Worm (Caenorhabditis elegans) whole organism, L4 larva: ENCODE results near the gene txdc-9.
A peak's percentile ranks its signal among the peaks of the same experiment; 100 is the strongest.

ENCODE experiments used
- T26A8.4 ChIP-seq: fragments of 200-800 bp; sonication (Bioruptor generic); IDR thresholded peaks from 2 replicates; pipeline ENCODE4 v1.3.6; 2022; ENCODE audit warnings: missing genetic modification characterization, missing compliant biosample characterization
- Y48G9A.11 ChIP-seq: fragments of 200-800 bp; sonication (Bioruptor generic); IDR thresholded peaks from 2 replicates; pipeline ENCODE4 v1.3.6; 2022; ENCODE audit warnings: missing genetic modification reagents, missing genetic modification characterization, missing compliant biosample characterization
- Y75B8A.6 ChIP-seq: fragments of 200-800 bp; sonication (Bioruptor generic); IDR thresholded peaks from 2 replicates; pipeline ENCODE4 v1.3.6; 2022; ENCODE audit warnings: missing genetic modification reagents, missing genetic modification characterization, missing compliant biosample characterization
- ZK337.2 ChIP-seq: fragments of 200-800 bp; sonication (Bioruptor generic); IDR thresholded peaks from 2 replicates; pipeline ENCODE4 v1.3.6; 2022; ENCODE audit warnings: missing genetic modification reagents, missing genetic modification characterization, missing compliant biosample characterization
- aha-1 ChIP-seq: fragments of 150-350 bp; peaks from one replicate; lab custom pipeline; 2014; ENCODE audit warnings: missing biosample characterization, missing genetic modification characterization
- ama-1 ChIP-seq: fragments of 150-350 bp; optimal IDR thresholded peaks from 2 replicates; lab custom pipeline; 2014; ENCODE audit warnings: inconsistent platforms, mixed read lengths
- ceh-44 ChIP-seq: fragments of 200-800 bp; sonication (Bioruptor generic); IDR thresholded peaks from 2 replicates; pipeline ENCODE4 v1.3.6; 2022; ENCODE audit warnings: missing genetic modification reagents, missing genetic modification characterization, missing compliant biosample characterization
- ceh-62 ChIP-seq: sonication (generic microtip); optimal IDR thresholded peaks from 2 replicates; lab custom pipeline; 2017; ENCODE audit warnings: missing biosample characterization, missing genetic modification characterization
- ces-1 ChIP-seq: fragments of 150-350 bp; sonication (generic microtip); optimal IDR thresholded peaks from 4 replicates; lab custom pipeline; 2014; ENCODE audit warnings: missing biosample characterization, missing genetic modification reagents, missing genetic modification characterization
- cey-2 ChIP-seq: sonication (generic microtip); optimal IDR thresholded peaks from 3 replicates; lab custom pipeline; 2017; ENCODE audit warnings: missing genetic modification characterization, mild to moderate bottlenecking, missing compliant biosample characterization, antibody characterized with exemption, borderline replicate concordance; ENCODE audit not compliant: insufficient read depth
- daf-19 ChIP-seq: fragments of 200-800 bp; sonication (Bioruptor generic); conservative IDR thresholded peaks from 2 replicates; pipeline ENCODE4 v1.3.6; 2022; ENCODE audit warnings: missing genetic modification characterization, missing compliant biosample characterization
- dmd-6 ChIP-seq: fragments of 200-800 bp; sonication (Bioruptor generic); IDR thresholded peaks from 2 replicates; pipeline ENCODE4 v1.3.6; 2022; ENCODE audit warnings: missing genetic modification reagents, missing genetic modification characterization, missing compliant biosample characterization
- duxl-1 ChIP-seq: sonication (generic microtip); optimal IDR thresholded peaks from 2 replicates; lab custom pipeline; 2016; ENCODE audit warnings: mild to moderate bottlenecking, missing genetic modification characterization, moderate library complexity, missing compliant biosample characterization; ENCODE audit not compliant: poor library complexity
- dve-1 ChIP-seq: sonication (generic microtip); optimal IDR thresholded peaks from 2 replicates; lab custom pipeline; 2017; ENCODE audit warnings: antibody characterized with exemption, mild to moderate bottlenecking, missing genetic modification characterization, missing compliant biosample characterization; ENCODE audit not compliant: insufficient read depth
- fos-1 ChIP-seq: fragments of 150-350 bp; optimal IDR thresholded peaks from 2 replicates; lab custom pipeline; 2014; ENCODE audit warnings: missing biosample characterization, missing genetic modification characterization
- hlh-11 ChIP-seq: fragments of 200-800 bp; sonication (Bioruptor generic); optimal IDR thresholded peaks from 2 replicates; lab custom pipeline; 2018; ENCODE audit warnings: mild to moderate bottlenecking, missing genetic modification characterization, missing compliant biosample characterization
- hlh-30 ChIP-seq: sonication (generic microtip); optimal IDR thresholded peaks from 2 replicates; lab custom pipeline; 2017; ENCODE audit warnings: antibody characterized with exemption, mild to moderate bottlenecking, missing genetic modification characterization, missing compliant biosample characterization; ENCODE audit not compliant: insufficient read depth
- lin-38 ChIP-seq: fragments of 200-800 bp; sonication (Bioruptor generic); IDR thresholded peaks from 2 replicates; pipeline ENCODE4 v1.3.6; 2022; ENCODE audit warnings: missing genetic modification reagents, missing genetic modification characterization, missing compliant biosample characterization
- madf-5 ChIP-seq, 2 experiments: fragments of 200-800 bp; sonication (Bioruptor generic); IDR thresholded peaks; 2 replicates each; pipeline ENCODE4 v1.3.6; 2022; ENCODE audit warnings: missing compliant biosample characterization in 2 of 2, missing genetic modification characterization in 2 of 2
- mdt-29 ChIP-seq: fragments of 200-800 bp; sonication (Bioruptor generic); IDR thresholded peaks from 2 replicates; pipeline ENCODE4 v1.3.6; 2022; ENCODE audit warnings: missing genetic modification reagents, missing genetic modification characterization, missing compliant biosample characterization
- mep-1 ChIP-seq: fragments of 150-350 bp; sonication (generic microtip); optimal IDR thresholded peaks from 3 replicates; lab custom pipeline; 2014; ENCODE audit warnings: missing biosample characterization, missing genetic modification characterization
- mxl-3 ChIP-seq: fragments of 200-800 bp; sonication (Bioruptor generic); optimal IDR thresholded peaks from 2 replicates; lab custom pipeline; 2018; ENCODE audit warnings: mild to moderate bottlenecking, missing genetic modification characterization, missing compliant biosample characterization
- nhr-237 ChIP-seq: sonication (generic microtip); optimal IDR thresholded peaks from 2 replicates; lab custom pipeline; 2017; ENCODE audit warnings: missing biosample characterization, missing genetic modification characterization
- nhr-41 ChIP-seq: fragments of 200-800 bp; sonication (Bioruptor generic); IDR thresholded peaks from 2 replicates; pipeline ENCODE4 v1.3.6; 2022; ENCODE audit warnings: missing genetic modification reagents, missing genetic modification characterization, missing compliant biosample characterization
- nhr-48 ChIP-seq: sonication (generic microtip); optimal IDR thresholded peaks from 2 replicates; lab custom pipeline; 2016; ENCODE audit warnings: mild to moderate bottlenecking, missing genetic modification characterization, missing compliant biosample characterization
- nhr-77 ChIP-seq: fragments of 150-350 bp; optimal IDR thresholded peaks from 2 replicates; lab custom pipeline; 2014; ENCODE audit warnings: missing biosample characterization, missing genetic modification characterization
- rbr-2 ChIP-seq: sonication (generic microtip); optimal IDR thresholded peaks from 2 replicates; lab custom pipeline; 2016; ENCODE audit warnings: missing genotype, missing genetic modification characterization, missing compliant biosample characterization
- spr-1 ChIP-seq: sonication (generic microtip); optimal IDR thresholded peaks from 2 replicates; lab custom pipeline; 2016; ENCODE audit warnings: mild to moderate bottlenecking, missing genetic modification characterization, missing compliant biosample characterization
- unc-62 ChIP-seq, 3 experiments: fragments of 150-350 bp in 1 of 3; sonication (generic microtip); optimal IDR thresholded peaks in 2 of 3; peaks in 1 of 3; 1 replicate in 1 of 3; 2 replicates in 2 of 3; lab custom pipeline; 2014 to 2017; ENCODE audit warnings: missing biosample characterization in 3 of 3, missing genetic modification characterization in 3 of 3, missing genetic modification reagents in 3 of 3, missing genotype in 1 of 3
- zip-11 ChIP-seq: fragments of 200-800 bp; sonication (Bioruptor generic); IDR thresholded peaks from 2 replicates; pipeline ENCODE4 v1.3.6; 2022; ENCODE audit warnings: missing genetic modification characterization, missing compliant biosample characterization
- zip-2 ChIP-seq: fragments of 150-350 bp; optimal IDR thresholded peaks from 2 replicates; lab custom pipeline; 2014; ENCODE audit warnings: missing biosample characterization, missing genetic modification characterization
- ztf-11 ChIP-seq: fragments of 150-350 bp; optimal IDR thresholded peaks from 2 replicates; lab custom pipeline; 2014; ENCODE audit warnings: missing biosample characterization, missing genetic modification characterization

Gene txdc-9

ce11 chrIII:6422721-6423120, 9.3 kb upstream of the txdc-9 start (continued):
- TF ChIP-seq dmd-6 (GFP tag; lab: Robert Waterston, UW) (peak; percentile 73), unc-62 (GFP tag; optimal IDR thresholded peaks at IDR 0.05 in 1 of 2; lab: Kevin White, UChicago) (peak in 1 of 2 experiments; percentile 94), unc-62 (tag; optimal IDR thresholded peaks at IDR 0.05; lab: Kevin White, UChicago) (no peak), zip-2 (no peak), mep-1 (peak; percentile 5), aha-1 (tag; lab: Kevin White, UChicago) (no peak), madf-5 (GFP tag; IDR thresholded peaks at IDR 0.05; lab: Robert Waterston, UW) (no peak), cey-2 (tag; lab: Kevin White, UChicago) (no peak), rbr-2 (tag; lab: Kevin White, UChicago) (no peak)
- TF ChIP-seq, all 104 proteins: peak for 14

ce11 chrIII:6427205-6427604, 4.8 kb upstream of the txdc-9 start, which contains the start of gene C05D11.8:
TSS of gene C05D11.8 (minus strand) at chrIII:6427305.
- TF ChIP-seq ces-1 (GFP tag; lab: Kevin White, UChicago), result no peak
- no peak for TF ChIP-seq zip-11 (GFP tag; lab: Robert Waterston, UW)
- TF ChIP-seq nhr-237 (tag; lab: Kevin White, UChicago), result no peak
- no peak for TF ChIP-seq ceh-62
- TF ChIP-seq, all 104 proteins: peak for 0

- TF ChIP-seq fos-1 (no peak), mxl-3 (GFP tag; lab: Kevin White, UChicago) (no peak), ZK337.2 (GFP tag; lab: Robert Waterston, UW) (no peak)
- TF ChIP-seq, all 104 proteins: peak for 0
Measured at ce11 chrIII:6430834-6431233, 1.1 kb upstream of the txdc-9 start, which contains the start of gene popl-1. TSS of gene popl-1 (minus strand) at chrIII:6430934.

ce11 chrIII:6432939-6433338, 961 bp downstream of the txdc-9 start, which contains the start of gene vps-16:
TSS of gene vps-16 (plus strand) at chrIII:6433239.
- TF ChIP-seq Y48G9A.11 (GFP tag; lab: Robert Waterston, UW) (0 out of 2 replicates have a peak, but pooled peaks have one; percentile 17), ces-1 (GFP tag; lab: Kevin White, UChicago) (no peak), mxl-3 (GFP tag; lab: Kevin White, UChicago) (no peak), lin-38 (GFP tag; lab: Robert Waterston, UW) (0 out of 2 replicates have a peak, but pooled peaks have one; percentile 31), ama-1 (peak; percentile 17), mdt-29 (no peak), aha-1 (tag; lab: Kevin White, UChicago) (peak; percentile 3)

- no peak for TF ChIP-seq nhr-41 (GFP tag; lab: Robert Waterston, UW)
- TF ChIP-seq madf-5 (GFP tag; IDR thresholded peaks at IDR 0.05; lab: Robert Waterston, UW), result no peak
- TF ChIP-seq rbr-2 (tag; lab: Kevin White, UChicago), result no peak
- TF ChIP-seq nhr-48, result no peak
- TF ChIP-seq duxl-1, result no peak
- TF ChIP-seq ztf-11 (tag; lab: Kevin White, UChicago), result no peak
- no peak for TF ChIP-seq daf-19 (GFP tag; lab: Robert Waterston, UW)
- no peak for TF ChIP-seq lin-38 (GFP tag; lab: Robert Waterston, UW)
- no peak for TF ChIP-seq ceh-44 (GFP tag; lab: Robert Waterston, UW)
- no peak for TF ChIP-seq nhr-77 (tag; lab: Kevin White, UChicago)
- TF ChIP-seq Y75B8A.6 (GFP tag; lab: Robert Waterston, UW), result no peak
- no peak for TF ChIP-seq Y48G9A.11 (GFP tag; lab: Robert Waterston, UW)
- no peak for TF ChIP-seq zip-11 (GFP tag; lab: Robert Waterston, UW)
- TF ChIP-seq T26A8.4 (GFP tag; lab: Robert Waterston, UW), result no peak
- TF ChIP-seq hlh-11 (tag; lab: Kevin White, UChicago), result no peak
- TF ChIP-seq spr-1 (tag; lab: Kevin White, UChicago), result no peak
- no peak for TF ChIP-seq hlh-30 (tag; lab: Kevin White, UChicago)
- TF ChIP-seq fos-1, result no peak
- TF ChIP-seq dve-1, result no peak
Measured at ce11 chrIII:6436308-6436707, 4.3 kb downstream of the txdc-9 start, which contains the start of gene C05D11.1. TSS of gene C05D11.1 (plus strand) at chrIII:6436608.
